Worm (Caenorhabditis elegans) whole organism, late embryonic: ENCODE data around the gene elpc-4.

Experiments
- C38D4.7 ChIP-seq: fragments of 200-800 bp; sonication (Bioruptor generic); optimal IDR thresholded peaks from 2 replicates; lab custom pipeline; 2018; ENCODE audit warnings: mild to moderate bottlenecking, missing genetic modification characterization, moderate library complexity, missing compliant biosample characterization
- K09A11.1 ChIP-seq: sonication (generic microtip); optimal IDR thresholded peaks from 2 replicates; lab custom pipeline; 2017; ENCODE audit warnings: antibody characterized with exemption, mild to moderate bottlenecking, missing genetic modification characterization, missing compliant biosample characterization; ENCODE audit not compliant: insufficient read depth
- T23F11.4 ChIP-seq: fragments of 200-800 bp; sonication (Bioruptor generic); optimal IDR thresholded peaks from 2 replicates; lab custom pipeline; 2018; ENCODE audit warnings: mild to moderate bottlenecking, missing genetic modification characterization, missing compliant biosample characterization
- Y22D7AL.16 ChIP-seq: sonication (generic microtip); optimal IDR thresholded peaks from 2 replicates; lab custom pipeline; 2016; ENCODE audit warnings: missing genetic modification characterization, missing compliant biosample characterization
- ama-1 ChIP-seq: fragments of 150-350 bp; optimal IDR thresholded peaks from 2 replicates; lab custom pipeline; 2014
- ceh-2 ChIP-seq: sonication (generic microtip); optimal IDR thresholded peaks from 2 replicates; lab custom pipeline; 2016; ENCODE audit warnings: missing genotype, missing genetic modification characterization, missing compliant biosample characterization
- ceh-24 ChIP-seq: sonication (generic microtip); optimal IDR thresholded peaks from 2 replicates; lab custom pipeline; 2016; ENCODE audit warnings: mild to moderate bottlenecking, missing genetic modification characterization, missing compliant biosample characterization
- ceh-34 ChIP-seq: sonication (generic microtip); optimal IDR thresholded peaks from 2 replicates; lab custom pipeline; 2016; ENCODE audit warnings: mild to moderate bottlenecking, missing genetic modification characterization, missing compliant biosample characterization
- dmd-4 ChIP-seq: sonication (generic microtip); optimal IDR thresholded peaks from 2 replicates; lab custom pipeline; 2016; ENCODE audit warnings: borderline replicate concordance, missing genetic modification characterization, missing compliant biosample characterization
- elt-2 ChIP-seq: sonication (generic microtip); optimal IDR thresholded peaks from 2 replicates; lab custom pipeline; 2016; ENCODE audit warnings: missing genetic modification reagents, missing genetic modification characterization, missing compliant biosample characterization
- eyg-1 ChIP-seq: sonication (generic microtip); optimal IDR thresholded peaks from 2 replicates; lab custom pipeline; 2016; ENCODE audit warnings: missing genotype, missing genetic modification characterization, missing compliant biosample characterization
- fax-1 ChIP-seq: sonication (generic microtip); optimal IDR thresholded peaks from 2 replicates; lab custom pipeline; 2016; ENCODE audit warnings: missing genotype, missing genetic modification characterization, missing compliant biosample characterization
- fkh-6 ChIP-seq: sonication (generic microtip); optimal IDR thresholded peaks from 2 replicates; lab custom pipeline; 2016; ENCODE audit warnings: missing genetic modification characterization, missing compliant biosample characterization
- hlh-15 ChIP-seq: sonication (generic microtip); optimal IDR thresholded peaks from 2 replicates; lab custom pipeline; 2016; ENCODE audit warnings: missing genetic modification characterization, missing compliant biosample characterization
- hlh-6 ChIP-seq: sonication (generic microtip); optimal IDR thresholded peaks from 2 replicates; lab custom pipeline; 2016; ENCODE audit warnings: missing genotype, missing genetic modification characterization, missing compliant biosample characterization
- lim-6 ChIP-seq: sonication (generic microtip); optimal IDR thresholded peaks from 2 replicates; lab custom pipeline; 2016; ENCODE audit warnings: missing genetic modification characterization, missing compliant biosample characterization
- mec-3 ChIP-seq: sonication (generic microtip); optimal IDR thresholded peaks from 2 replicates; lab custom pipeline; 2016; ENCODE audit warnings: borderline replicate concordance, missing genetic modification characterization, missing compliant biosample characterization
- nhr-11 ChIP-seq: fragments of 150-350 bp; optimal IDR thresholded peaks from 2 replicates; lab custom pipeline; 2014; ENCODE audit warnings: missing biosample characterization, missing genetic modification characterization
- odd-2 ChIP-seq: sonication (generic microtip); optimal IDR thresholded peaks from 2 replicates; lab custom pipeline; 2017; ENCODE audit warnings: antibody characterized with exemption, mild to moderate bottlenecking, missing genetic modification characterization, missing compliant biosample characterization
- pag-3 ChIP-seq: sonication (generic microtip); optimal IDR thresholded peaks from 2 replicates; lab custom pipeline; 2016; ENCODE audit warnings: missing compliant biosample characterization, missing genetic modification characterization, borderline replicate concordance
- pat-9 ChIP-seq: fragments of 200-800 bp; sonication (Bioruptor generic); optimal IDR thresholded peaks from 2 replicates; lab custom pipeline; 2018; ENCODE audit warnings: mild to moderate bottlenecking, missing genetic modification characterization, moderate library complexity, missing compliant biosample characterization
- pax-1 ChIP-seq: fragments of 150-350 bp; optimal IDR thresholded peaks from 2 replicates; lab custom pipeline; 2014; ENCODE audit warnings: missing biosample characterization, missing genetic modification characterization
- pqm-1 ChIP-seq: sonication (generic microtip); optimal IDR thresholded peaks from 2 replicates; lab custom pipeline; 2016; ENCODE audit warnings: missing genetic modification characterization, missing compliant biosample characterization
- pros-1 ChIP-seq: fragments of 150-350 bp; optimal IDR thresholded peaks from 2 replicates; lab custom pipeline; 2014; ENCODE audit warnings: missing biosample characterization, missing genetic modification reagents, missing genetic modification characterization
- ref-2 ChIP-seq: sonication (generic microtip); optimal IDR thresholded peaks from 2 replicates; lab custom pipeline; 2016; ENCODE audit warnings: missing genetic modification characterization, missing compliant biosample characterization
- rnt-1 ChIP-seq: sonication (generic microtip); optimal IDR thresholded peaks from 2 replicates; lab custom pipeline; 2016; ENCODE audit warnings: missing genetic modification characterization, missing compliant biosample characterization
- sox-2 ChIP-seq: fragments of 200-800 bp; sonication (Bioruptor generic); IDR thresholded peaks from 2 replicates; pipeline ENCODE4 v1.3.6; 2022; ENCODE audit warnings: missing genetic modification reagents, missing genetic modification characterization, missing compliant biosample characterization
- syd-9 ChIP-seq: sonication (generic microtip); optimal IDR thresholded peaks from 2 replicates; lab custom pipeline; 2016; ENCODE audit warnings: mild to moderate bottlenecking, missing genetic modification characterization, moderate library complexity, missing compliant biosample characterization
- tbx-2 ChIP-seq: sonication (generic microtip); optimal IDR thresholded peaks from 2 replicates; lab custom pipeline; 2016; ENCODE audit warnings: missing genetic modification characterization, missing compliant biosample characterization
- tbx-7 ChIP-seq: sonication (generic microtip); optimal IDR thresholded peaks from 2 replicates; lab custom pipeline; 2016; ENCODE audit warnings: missing genotype, missing genetic modification characterization, missing compliant biosample characterization
- unc-3 ChIP-seq, 2 experiments: fragments of 200-800 bp in 1 of 2; sonication (Bioruptor generic) in 1 of 2; sonication (generic microtip) in 1 of 2; conservative IDR thresholded peaks in 1 of 2; optimal IDR thresholded peaks in 1 of 2; 2 replicates each; pipeline versions ENCODE4 v1.3.6 to Lab custom; 2016 to 2022; ENCODE audit warnings: missing compliant biosample characterization in 2 of 2, missing genetic modification characterization in 2 of 2, missing genetic modification reagents in 1 of 2
- unc-42 ChIP-seq: sonication (generic microtip); optimal IDR thresholded peaks from 2 replicates; lab custom pipeline; 2016; ENCODE audit warnings: missing genotype, missing genetic modification characterization, missing compliant biosample characterization
- unc-55 ChIP-seq: sonication (generic microtip); optimal IDR thresholded peaks from 2 replicates; lab custom pipeline; 2017; ENCODE audit warnings: missing biosample characterization, missing genetic modification reagents, missing genetic modification characterization

elpc-4 gene

ce11 chrIV:8016694-8017093, at the start of gene elpc-4:
Gene elpc-4, plus strand, starts transcription at chrIV:8016994.
- TF ChIP-seq elt-2 (tag; lab: Kevin White, UChicago) (no peak), hlh-15 (tag; lab: Kevin White, UChicago) (no peak), eyg-1 (no peak), pag-3 (no peak), tbx-2 (tag; lab: Kevin White, UChicago) (no peak)

ce11 chrIV:7967006-7967405, 49.8 kb upstream of the elpc-4 start, which contains the start of gene F57H12.5:
Gene F57H12.5, plus strand, starts transcription at chrIV:7967306.
- TF ChIP-seq unc-3 (GFP tag; conservative IDR thresholded peaks at IDR 0.05; lab: Robert Waterston, UW) (no peak), unc-3 (tag; optimal IDR thresholded peaks at IDR 0.05; lab: Kevin White, UChicago) (no peak), pax-1 (tag; lab: Kevin White, UChicago) (no peak), mec-3 (tag; lab: Kevin White, UChicago) (no peak), nhr-11 (tag; lab: Kevin White, UChicago) (no peak), fax-1 (tag; lab: Kevin White, UChicago) (no peak), tbx-2 (tag; lab: Kevin White, UChicago) (no peak), sox-2 (GFP tag; lab: Robert Waterston, UW) (no peak), syd-9 (no peak)

- TF ChIP-seq ceh-2 (tag; lab: Kevin White, UChicago) (no peak), unc-42 (no peak), sox-2 (GFP tag; lab: Robert Waterston, UW) (no peak), Y22D7AL.16 (tag; lab: Kevin White, UChicago) (no peak), rnt-1 (tag; lab: Kevin White, UChicago) (no peak), dmd-4 (tag; lab: Kevin White, UChicago) (no peak), pros-1 (no peak), pqm-1 (no peak), ceh-34 (no peak), pag-3 (no peak)
These were observed 40.6 kb upstream of the elpc-4 start, which contains the start of gene F57H12.6 for ce11 chrIV:7976210-7976609. Gene F57H12.6, minus strand, starts transcription at chrIV:7976310.

- TF ChIP-seq tbx-2 (tag; lab: Kevin White, UChicago) (no peak), T23F11.4 (GFP tag; lab: Kevin White, UChicago) (no peak), ref-2 (tag; lab: Kevin White, UChicago) (no peak), ceh-24 (tag; lab: Kevin White, UChicago) (no peak), tbx-7 (tag; lab: Kevin White, UChicago) (no peak), dmd-4 (tag; lab: Kevin White, UChicago) (no peak), fax-1 (tag; lab: Kevin White, UChicago) (no peak), mec-3 (tag; lab: Kevin White, UChicago) (no peak), lim-6 (tag; lab: Kevin White, UChicago) (no peak), unc-55 (GFP tag; lab: Kevin White, UChicago) (no peak), ama-1 (lab: Kevin White, UChicago) (no peak), unc-3 (GFP tag; conservative IDR thresholded peaks at IDR 0.05; lab: Robert Waterston, UW) (no peak), unc-3 (tag; optimal IDR thresholded peaks at IDR 0.05; lab: Kevin White, UChicago) (no peak), C38D4.7 (GFP tag; lab: Kevin White, UChicago) (no peak), odd-2 (tag; lab: Kevin White, UChicago) (no peak), K09A11.1 (tag; lab: Kevin White, UChicago) (no peak), fkh-6 (tag; lab: Kevin White, UChicago) (no peak), pat-9 (tag; lab: Kevin White, UChicago) (no peak), hlh-6 (tag; lab: Kevin White, UChicago) (no peak), pag-3 (no peak)
- TF ChIP-seq, all 69 proteins: peak for 0
These were observed 39.3 kb upstream of the elpc-4 start, which contains the start of gene ora-1 for ce11 chrIV:7977452-7977940. Gene ora-1, plus strand, starts transcription at chrIV:7977890.
